Worm (Caenorhabditis elegans): ENCODE results near the gene unc-41.

Gene unc-41

ce11 chrV:10003315-10003969 lies 27.4 kb upstream of the unc-41 start (continued):
- TF ChIP-seq elt-3 (tag; optimal IDR thresholded peaks at IDR 0.05): no peak
- TF ChIP-seq fkh-10 (GFP tag; optimal IDR thresholded peaks at IDR 0.05): no peak
- peak; percentile 50 for TF ChIP-seq pqm-1 (tag; optimal IDR thresholded peaks at IDR 0.05)
- no peak for TF ChIP-seq tbx-2 (tag; optimal IDR thresholded peaks at IDR 0.05)
- no peak for TF ChIP-seq R02D3.7 (tag; optimal IDR thresholded peaks at IDR 0.05)
- TF ChIP-seq unc-39 (tag; optimal IDR thresholded peaks at IDR 0.05): no peak
- no peak for TF ChIP-seq ceh-28 (tag; optimal IDR thresholded peaks at IDR 0.05)
- no peak for TF ChIP-seq nhr-12 (tag; optimal IDR thresholded peaks at IDR 0.05)
- no peak for TF ChIP-seq nhr-77 (tag; optimal IDR thresholded peaks at IDR 0.05)
- peak; percentile 73 for TF ChIP-seq lin-15B (tag; optimal IDR thresholded peaks at IDR 0.05)
- peak; percentile 79 for TF ChIP-seq elt-2 (tag; optimal IDR thresholded peaks at IDR 0.05)
- no peak for TF ChIP-seq aly-2 (tag; optimal IDR thresholded peaks at IDR 0.05)
- peak; percentile 42 for TF ChIP-seq snpc-4 (tag; optimal IDR thresholded peaks at IDR 0.05)
- no peak for TF ChIP-seq ama-1 (optimal IDR thresholded peaks at IDR 0.05)
- no peak for TF ChIP-seq sea-2 (GFP tag; optimal IDR thresholded peaks at IDR 0.05)
- TF ChIP-seq elt-1 (tag; optimal IDR thresholded peaks at IDR 0.05): no peak
- TF ChIP-seq ceh-82 (tag; optimal IDR thresholded peaks at IDR 0.05): no peak
- TF ChIP-seq nfya-1 (tag; optimal IDR thresholded peaks at IDR 0.05; ENCODE audit: insufficient read depth): peak; percentile 53
- no peak for TF ChIP-seq ceh-16 (tag; optimal IDR thresholded peaks at IDR 0.05)
- no peak for TF ChIP-seq egl-27 (tag; optimal IDR thresholded peaks at IDR 0.05)
- peak; percentile 8 for TF ChIP-seq jun-1 (tag; optimal IDR thresholded peaks at IDR 0.05)
- TF ChIP-seq ceh-9 (tag; optimal IDR thresholded peaks at IDR 0.05): no peak
- TF ChIP-seq nhr-25 (tag; optimal IDR thresholded peaks at IDR 0.05): peak; percentile 41
- no peak for TF ChIP-seq nhr-67 (tag; optimal IDR thresholded peaks at IDR 0.05)
- TF ChIP-seq nhr-43 (tag; optimal IDR thresholded peaks at IDR 0.05; ENCODE audit: poor library complexity, severe bottlenecking): peak; percentile 52

DNA sequence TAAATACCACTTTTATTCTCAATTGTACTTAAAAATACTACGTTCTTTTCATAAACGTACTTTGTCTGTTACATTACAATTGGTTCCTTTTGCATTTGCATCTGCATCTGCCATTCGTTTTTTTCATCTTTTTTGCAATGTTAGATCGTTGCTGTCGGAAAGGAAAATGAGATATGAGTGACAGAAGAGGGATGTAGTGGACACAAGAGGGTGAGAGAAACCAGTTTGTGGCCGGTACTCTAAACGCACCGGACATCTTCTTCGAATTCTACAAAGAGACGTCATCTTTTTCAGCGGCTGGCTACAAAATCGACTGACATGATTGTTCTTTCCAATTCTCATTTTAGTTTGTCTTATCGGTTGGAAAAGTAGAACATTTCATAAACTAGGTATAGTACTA lies 26.7 kb upstream of the unc-41 start:
- TF ChIP-seq unc-62 (GFP tag; optimal IDR thresholded peaks at IDR 0.05): peak; percentile 78
- no peak for TF ChIP-seq fos-1 (tag; optimal IDR thresholded peaks at IDR 0.05)
- no peak for TF ChIP-seq nhr-76 (tag; optimal IDR thresholded peaks at IDR 0.05)
- peak; percentile 24 for TF ChIP-seq nfya-1 (tag; optimal IDR thresholded peaks at IDR 0.05; ENCODE audit: insufficient read depth)
- peak; percentile 78 for TF ChIP-seq nhr-25 (tag; optimal IDR thresholded peaks at IDR 0.05)
- TF ChIP-seq egl-27 (tag; optimal IDR thresholded peaks at IDR 0.05): peak; percentile 5

ce11 chrV:10000760-10001159 lies 24.7 kb upstream of the unc-41 start, which contains the start of gene K08H10.10:
Gene K08H10.10, plus strand, starts transcription at chrV:10001060.
- TF ChIP-seq lin-15B (tag; optimal IDR thresholded peaks at IDR 0.05) (no peak), R02D3.7 (tag; optimal IDR thresholded peaks at IDR 0.05) (no peak), nhr-25 (tag; optimal IDR thresholded peaks at IDR 0.05) (no peak), jun-1 (tag; optimal IDR thresholded peaks at IDR 0.05) (no peak), nhr-67 (tag; optimal IDR thresholded peaks at IDR 0.05) (no peak), nhr-28 (tag; optimal IDR thresholded peaks at IDR 0.05) (no peak), egl-27 (tag; optimal IDR thresholded peaks at IDR 0.05) (no peak), elt-2 (tag; optimal IDR thresholded peaks at IDR 0.05) (no peak), lsy-12 (tag; optimal IDR thresholded peaks at IDR 0.05) (no peak), elt-1 (tag; optimal IDR thresholded peaks at IDR 0.05) (no peak), ZK546.5 (tag; optimal IDR thresholded peaks at IDR 0.05) (no peak)

DNA sequence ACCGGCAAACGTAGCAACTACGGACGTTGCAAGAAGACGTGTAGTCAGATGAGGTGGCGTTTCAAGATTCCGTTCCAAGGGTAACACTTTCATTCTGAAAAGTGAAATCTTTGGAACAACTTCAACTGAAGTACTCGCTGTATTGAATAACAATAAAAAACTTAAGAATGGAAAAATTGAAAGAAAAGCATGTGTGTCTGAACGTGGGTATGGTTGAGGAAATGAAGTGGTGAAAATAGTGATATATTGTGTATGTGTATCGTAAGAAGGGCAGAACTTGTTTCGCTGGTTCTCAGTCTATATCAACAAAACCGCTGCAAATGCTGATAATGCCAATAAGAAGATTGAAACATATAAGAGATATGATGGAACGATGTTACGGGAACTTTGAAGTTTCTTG lies 19.8 kb upstream of the unc-41 start, which contains the start of gene K08H10.6:
TSS of gene K08H10.6 (minus strand) at position 101 of the 400 bp plus-strand sequence.
- TF ChIP-seq nhr-67 (tag; optimal IDR thresholded peaks at IDR 0.05): no peak
- TF ChIP-seq nhr-28 (tag; optimal IDR thresholded peaks at IDR 0.05): no peak
- no peak for TF ChIP-seq ztf-4 (tag; optimal IDR thresholded peaks at IDR 0.05)
- TF ChIP-seq ceh-28 (tag; optimal IDR thresholded peaks at IDR 0.05): no peak
- no peak for TF ChIP-seq ama-1 (optimal IDR thresholded peaks at IDR 0.05)
- TF ChIP-seq pha-4 (tag; optimal IDR thresholded peaks at IDR 0.05): no peak
- no peak for TF ChIP-seq skn-1 (tag; optimal IDR thresholded peaks at IDR 0.05)
- TF ChIP-seq aly-2 (tag; optimal IDR thresholded peaks at IDR 0.05): no peak
- no peak for TF ChIP-seq elt-1 (tag; optimal IDR thresholded peaks at IDR 0.05)
- no peak for TF ChIP-seq nhr-77 (tag; optimal IDR thresholded peaks at IDR 0.05)
- no peak for TF ChIP-seq egl-5 (tag; optimal IDR thresholded peaks at IDR 0.05)
- TF ChIP-seq ZK546.5 (tag; optimal IDR thresholded peaks at IDR 0.05): no peak
- no peak for TF ChIP-seq snpc-4 (tag; optimal IDR thresholded peaks at IDR 0.05)
- TF ChIP-seq ceh-82 (tag; optimal IDR thresholded peaks at IDR 0.05): no peak
- no peak for TF ChIP-seq daf-12 (tag; optimal IDR thresholded peaks at IDR 0.05)
- TF ChIP-seq nfya-1 (tag; optimal IDR thresholded peaks at IDR 0.05; ENCODE audit: insufficient read depth): no peak
- TF ChIP-seq egl-27 (tag; optimal IDR thresholded peaks at IDR 0.05): no peak
- TF ChIP-seq ceh-9 (tag; optimal IDR thresholded peaks at IDR 0.05): no peak
